Worm (Caenorhabditis elegans) whole organism, L4 larva: ENCODE data around the gene C25H3.7.

Experiments used
- fkh-10 ChIP-seq: fragments of 150-350 bp; optimal IDR thresholded peaks from 2 replicates; lab custom pipeline; 2014; ENCODE audit warnings: missing biosample characterization, missing genetic modification reagents, missing genetic modification characterization
- gei-8 ChIP-seq: fragments of 200-800 bp; sonication (Bioruptor generic); optimal IDR thresholded peaks from 2 replicates; lab custom pipeline; 2018; ENCODE audit warnings: mild to moderate bottlenecking, missing genetic modification characterization, missing compliant biosample characterization

DNA sequence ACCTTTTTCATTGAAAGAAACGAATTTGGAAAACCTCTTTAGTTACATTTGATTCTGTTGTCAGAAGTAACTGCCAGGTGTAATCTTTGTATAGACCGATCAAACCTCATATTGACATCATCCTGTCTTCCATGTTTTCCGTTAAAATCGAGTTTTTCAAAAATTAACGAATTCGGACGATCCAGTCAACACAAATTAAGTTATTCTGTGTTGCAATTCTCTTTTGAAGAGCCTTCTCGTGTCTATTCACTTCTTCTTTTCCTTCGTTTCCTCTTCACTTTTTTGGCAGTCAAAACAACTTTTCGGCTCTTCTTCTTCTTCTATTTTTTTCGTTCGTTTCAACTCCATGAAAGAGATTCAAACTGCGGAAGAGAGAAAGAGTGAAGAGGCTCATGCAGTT is 39.4 kb upstream of the C25H3.7 start:
- peak; percentile 82 for TF ChIP-seq fkh-10 (GFP tag; lab: Kevin White, UChicago)
- no peak for TF ChIP-seq gei-8 (GFP tag; lab: Kevin White, UChicago)
